Fruit fly (Drosophila melanogaster) Kc167 (cell line): ENCODE measurements around the gene Nbr.

Experiments used
- Myc ChIP-seq: fragments of >200 bp; optimal IDR thresholded peaks from 2 replicates; lab custom pipeline; 2017; ENCODE audit warnings: missing external identifiers
- Sin3A ChIP-seq: fragments of >200 bp; optimal IDR thresholded peaks from 2 replicates; lab custom pipeline; 2018; ENCODE audit warnings: missing external identifiers
- h ChIP-seq: fragments of >200 bp; optimal IDR thresholded peaks from 3 replicates; lab custom pipeline; 2018; ENCODE audit warnings: missing external identifiers
- insv ChIP-seq: fragments of >200 bp; optimal IDR thresholded peaks from 3 replicates; lab custom pipeline; 2018; ENCODE audit warnings: missing external identifiers
- psq ChIP-seq: fragments of >200 bp; optimal IDR thresholded peaks from 2 replicates; lab custom pipeline; 2017; ENCODE audit warnings: missing external identifiers
- ttk ChIP-seq: sonication (Bioruptor generic); optimal IDR thresholded peaks from 2 replicates; lab custom pipeline; 2017; ENCODE audit warnings: missing external identifiers

Gene Nbr

dm6 chr2L:21179217-21179520 is 16.3 kb upstream of the Nbr start:
- TF ChIP-seq insv (no peak), psq (no peak), Sin3A (lab: Kevin White, UChicago) (no peak), Myc (lab: Kevin White, UChicago) (no peak), h (lab: Kevin White, UChicago) (no peak), ttk (lab: Kevin White, UChicago) (no peak)

dm6 chr2L:21178436-21179216 is 15.7 kb upstream of the Nbr start:
- no peak for TF ChIP-seq psq
- TF ChIP-seq Sin3A (lab: Kevin White, UChicago) = no peak
- no peak for TF ChIP-seq Myc (lab: Kevin White, UChicago)
- no peak for TF ChIP-seq h (lab: Kevin White, UChicago)
- no peak for TF ChIP-seq ttk (lab: Kevin White, UChicago)
- no peak for TF ChIP-seq insv

- TF ChIP-seq ttk (lab: Kevin White, UChicago) = no peak
- TF ChIP-seq insv = no peak
- no peak for TF ChIP-seq h (lab: Kevin White, UChicago)
- no peak for TF ChIP-seq psq
- TF ChIP-seq Sin3A (lab: Kevin White, UChicago) = no peak
- TF ChIP-seq Myc (lab: Kevin White, UChicago) = no peak
These were observed 10.0 kb upstream of the Nbr start, which contains the start of gene CG31627 for dm6 chr2L:21172922-21173321. TSS of gene CG31627 (plus strand) at chr2L:21173222.

dm6 chr2L:21169863-21170262 is 7.0 kb upstream of the Nbr start:
- TF ChIP-seq insv = no peak
- no peak for TF ChIP-seq psq
- no peak for TF ChIP-seq ttk (lab: Kevin White, UChicago)
- no peak for TF ChIP-seq Myc (lab: Kevin White, UChicago)
- TF ChIP-seq Sin3A (lab: Kevin White, UChicago) = no peak
- no peak for TF ChIP-seq h (lab: Kevin White, UChicago)

dm6 chr2L:21169160-21169624 is 6.3 kb upstream of the Nbr start:
- TF ChIP-seq insv (no peak), psq (no peak), ttk (lab: Kevin White, UChicago) (no peak), h (lab: Kevin White, UChicago) (no peak), Myc (lab: Kevin White, UChicago) (no peak), Sin3A (lab: Kevin White, UChicago) (no peak)

dm6 chr2L:21168295-21169159 is 5.6 kb upstream of the Nbr start, which contains the start of the genes mAcon1, CG43345 and CG43346:
TSS of gene mAcon1 (plus strand) at chr2L:21168570.
TSS of gene CG43345 (minus strand) at chr2L:21168581.
TSS of gene CG43346 (minus strand) at chr2L:21168581.
- TF ChIP-seq psq (no peak), ttk (lab: Kevin White, UChicago) (no peak), h (lab: Kevin White, UChicago) (no peak), Sin3A (lab: Kevin White, UChicago) (no peak), Myc (lab: Kevin White, UChicago) (no peak), insv (no peak)

dm6 chr2L:21166422-21166821 is 3.5 kb upstream of the Nbr start:
- TF ChIP-seq insv (no peak), h (lab: Kevin White, UChicago) (no peak), Myc (lab: Kevin White, UChicago) (no peak), Sin3A (lab: Kevin White, UChicago) (no peak), psq (no peak), ttk (lab: Kevin White, UChicago) (no peak)

dm6 chr2L:21163311-21163842 is 494 bp upstream of the Nbr start, which contains the start of gene Noc2:
TSS of gene Noc2 (plus strand) at chr2L:21163641.
- TF ChIP-seq Myc (lab: Kevin White, UChicago) (no peak), insv (no peak), ttk (lab: Kevin White, UChicago) (no peak), psq (no peak), h (lab: Kevin White, UChicago) (no peak), Sin3A (lab: Kevin White, UChicago) (no peak)

- TF ChIP-seq Myc (lab: Kevin White, UChicago) = no peak
- TF ChIP-seq h (lab: Kevin White, UChicago) = no peak
- no peak for TF ChIP-seq psq
- TF ChIP-seq Sin3A (lab: Kevin White, UChicago) = no peak
- TF ChIP-seq ttk (lab: Kevin White, UChicago) = no peak
- TF ChIP-seq insv = no peak
These were observed 4.3 kb downstream of the Nbr start, which contains the start of the genes Coq3 and Pld3 for dm6 chr2L:21158554-21158953. TSS of gene Coq3 (minus strand) at chr2L:21158611. TSS of gene Pld3 (plus strand) at chr2L:21158847.

dm6 chr2L:21156156-21157040 is 6.5 kb downstream of the Nbr start, which contains the start of the genes Mpp6 and E2f2:
TSS of gene Mpp6 (plus strand) at chr2L:21156288.
TSS of gene E2f2 (minus strand) at chr2L:21156749.
- TF ChIP-seq psq (peak; percentile 91), insv (no peak), Sin3A (lab: Kevin White, UChicago) (no peak), Myc (lab: Kevin White, UChicago) (no peak)
